Worm (Caenorhabditis elegans) whole organism, L1 larva: Measurements from ENCODE around the gene asna-1.
A peak's percentile ranks its signal among the peaks of the same experiment; 100 is the strongest.

ENCODE experiments used
- C34B4.2 ChIP-seq: sonication (generic microtip); optimal IDR thresholded peaks from 2 replicates; lab custom pipeline; 2017; ENCODE audit warnings: mild to moderate bottlenecking, missing genetic modification characterization, missing compliant biosample characterization
- Y116A8C.19 ChIP-seq: sonication (generic microtip); optimal IDR thresholded peaks from 2 replicates; lab custom pipeline; 2016; ENCODE audit warnings: missing compliant biosample characterization, missing genetic modification characterization, borderline replicate concordance
- ama-1 ChIP-seq: fragments of 150-350 bp; optimal IDR thresholded peaks from 2 replicates; lab custom pipeline; 2014
- blmp-1 ChIP-seq: fragments of 150-350 bp; optimal IDR thresholded peaks from 2 replicates; lab custom pipeline; 2014; ENCODE audit warnings: missing biosample characterization, missing genetic modification characterization
- ceh-63 ChIP-seq: fragments of 200-800 bp; sonication (Bioruptor generic); optimal IDR thresholded peaks from 2 replicates; lab custom pipeline; 2018; ENCODE audit warnings: mild to moderate bottlenecking, missing genetic modification characterization, missing compliant biosample characterization
- ceh-8 ChIP-seq: fragments of 200-800 bp; sonication (Bioruptor generic); optimal IDR thresholded peaks from 2 replicates; lab custom pipeline; 2018; ENCODE audit warnings: mild to moderate bottlenecking, missing genetic modification characterization, moderate library complexity, missing compliant biosample characterization
- ceh-82 ChIP-seq, 3 experiments: fragments of 150-350 bp in 1 of 3; sonication (generic microtip) in 2 of 3; optimal IDR thresholded peaks; 2 replicates each; lab custom pipeline; 2014 to 2017; ENCODE audit warnings: missing biosample characterization in 3 of 3, missing genetic modification characterization in 3 of 3
- ces-1 ChIP-seq: fragments of 150-350 bp; optimal IDR thresholded peaks from 2 replicates; lab custom pipeline; 2014; ENCODE audit warnings: missing biosample characterization, missing genetic modification reagents, missing genetic modification characterization
- dpl-1 ChIP-seq, 3 experiments: fragments of 150-350 bp in 2 of 3; sonication (generic microtip) in 1 of 3; optimal IDR thresholded peaks; 2 replicates each; lab custom pipeline; 2014 to 2017; ENCODE audit warnings: missing biosample characterization in 3 of 3, missing genetic modification characterization in 3 of 3, missing genetic modification reagents in 3 of 3
- dsc-1 ChIP-seq: sonication (generic microtip); optimal IDR thresholded peaks from 2 replicates; lab custom pipeline; 2016; ENCODE audit warnings: mild to moderate bottlenecking, missing genetic modification characterization, missing compliant biosample characterization
- efl-1 ChIP-seq, 4 experiments: fragments of 150-350 bp; optimal IDR thresholded peaks in 3 of 4; peaks in 1 of 4; 1 replicate in 1 of 4; 2 replicates in 3 of 4; lab custom pipeline; 2014; ENCODE audit warnings: missing biosample characterization in 2 of 4, missing genetic modification characterization in 2 of 4, missing genetic modification reagents in 2 of 4
- egl-27 ChIP-seq, 2 experiments: fragments of 150-350 bp in 1 of 2; sonication (generic microtip); optimal IDR thresholded peaks; 3 replicates each; lab custom pipeline; 2017 to 2018; ENCODE audit warnings: missing biosample characterization in 2 of 2, missing genetic modification characterization in 2 of 2, missing genetic modification reagents in 2 of 2
- elt-3 ChIP-seq, 6 experiments: fragments of 150-350 bp in 1 of 6; sonication (generic microtip); optimal IDR thresholded peaks; 2 replicates each; lab custom pipeline; 2017 to 2018; ENCODE audit warnings: missing biosample characterization in 6 of 6, missing genetic modification characterization in 6 of 6, inconsistent platforms in 1 of 6
- ets-5 ChIP-seq: fragments of 200-800 bp; sonication (Bioruptor generic); IDR thresholded peaks from 2 replicates; pipeline ENCODE4 v1.3.6; 2022; ENCODE audit warnings: missing genetic modification characterization, missing compliant biosample characterization
- fkh-4 ChIP-seq: sonication (generic microtip); optimal IDR thresholded peaks from 2 replicates; lab custom pipeline; 2016; ENCODE audit warnings: missing compliant biosample characterization, missing genetic modification characterization, borderline replicate concordance
- fkh-8 ChIP-seq: sonication (generic microtip); optimal IDR thresholded peaks from 2 replicates; lab custom pipeline; 2016; ENCODE audit warnings: mild to moderate bottlenecking, missing genetic modification characterization, missing compliant biosample characterization
- grh-1 ChIP-seq: fragments of 200-800 bp; sonication (Bioruptor generic); IDR thresholded peaks from 2 replicates; pipeline ENCODE4 v1.3.6; 2022; ENCODE audit warnings: missing genetic modification reagents, missing genetic modification characterization, missing compliant biosample characterization
- hlh-17 ChIP-seq: fragments of 200-800 bp; sonication (Bioruptor generic); optimal IDR thresholded peaks from 2 replicates; lab custom pipeline; 2018; ENCODE audit warnings: missing genetic modification characterization, mild to moderate bottlenecking, missing compliant biosample characterization, moderate library complexity, borderline replicate concordance
- hlh-4 ChIP-seq: sonication (generic microtip); optimal IDR thresholded peaks from 2 replicates; lab custom pipeline; 2016; ENCODE audit warnings: mild to moderate bottlenecking, missing genetic modification characterization, missing compliant biosample characterization
- isw-1 ChIP-seq: fragments of 200-800 bp; sonication (Bioruptor generic); IDR thresholded peaks from 2 replicates; pipeline ENCODE4 v1.3.6; 2022; ENCODE audit warnings: missing genetic modification characterization, missing compliant biosample characterization
- lin-13 ChIP-seq: fragments of 150-350 bp; optimal IDR thresholded peaks from 2 replicates; lab custom pipeline; 2014; ENCODE audit warnings: missing biosample characterization, missing genetic modification reagents, missing genetic modification characterization
- lin-14 ChIP-seq: fragments of 200-800 bp; sonication (Bioruptor generic); optimal IDR thresholded peaks from 2 replicates; lab custom pipeline; 2018; ENCODE audit warnings: mild to moderate bottlenecking, missing genetic modification characterization, moderate library complexity, missing compliant biosample characterization
- lin-15B ChIP-seq: fragments of 150-350 bp; sonication (generic microtip); optimal IDR thresholded peaks from 3 replicates; lab custom pipeline; 2014; ENCODE audit warnings: missing biosample characterization, missing genetic modification characterization
- lin-35 ChIP-seq, 2 experiments: fragments of 150-350 bp; optimal IDR thresholded peaks; 2 replicates each; lab custom pipeline; 2014; ENCODE audit warnings: missing biosample characterization in 2 of 2, missing genetic modification characterization in 2 of 2, missing genetic modification reagents in 2 of 2
- lin-39 ChIP-seq: fragments of 150-350 bp; optimal IDR thresholded peaks from 2 replicates; lab custom pipeline; 2014; ENCODE audit warnings: missing biosample characterization, missing genetic modification reagents, missing genetic modification characterization
- lsy-2 ChIP-seq, 2 experiments: fragments of 150-350 bp; optimal IDR thresholded peaks; 2 replicates each; lab custom pipeline; 2014; ENCODE audit warnings: missing biosample characterization in 2 of 2, missing genetic modification characterization in 2 of 2
- mdl-1 ChIP-seq, 2 experiments: fragments of 150-350 bp; optimal IDR thresholded peaks; 2 replicates each; lab custom pipeline; 2014 to 2017; ENCODE audit warnings: missing biosample characterization in 2 of 2, missing genetic modification characterization in 2 of 2, inconsistent platforms in 1 of 2
- mep-1 ChIP-seq: fragments of 150-350 bp; optimal IDR thresholded peaks from 2 replicates; lab custom pipeline; 2014; ENCODE audit warnings: missing biosample characterization, missing genetic modification characterization
- nhr-11 ChIP-seq: fragments of 150-350 bp; optimal IDR thresholded peaks from 2 replicates; lab custom pipeline; 2014; ENCODE audit warnings: missing biosample characterization, missing genetic modification characterization
- nhr-19 ChIP-seq: fragments of 200-800 bp; sonication (Bioruptor generic); conservative IDR thresholded peaks from 2 replicates; pipeline ENCODE4 v1.3.6; 2022; ENCODE audit warnings: missing genetic modification characterization, missing compliant biosample characterization
- nhr-20 ChIP-seq: sonication (generic microtip); optimal IDR thresholded peaks from 2 replicates; lab custom pipeline; 2016; ENCODE audit warnings: mild to moderate bottlenecking, missing genetic modification characterization, missing compliant biosample characterization
- nhr-28 ChIP-seq: fragments of 150-350 bp; optimal IDR thresholded peaks from 2 replicates; lab custom pipeline; 2014; ENCODE audit warnings: missing biosample characterization, missing genetic modification characterization
- nhr-47 ChIP-seq: sonication (generic microtip); optimal IDR thresholded peaks from 2 replicates; lab custom pipeline; 2016; ENCODE audit warnings: mild to moderate bottlenecking, missing genetic modification characterization, moderate library complexity, missing compliant biosample characterization
- nhr-71 ChIP-seq: sonication (generic microtip); optimal IDR thresholded peaks from 2 replicates; lab custom pipeline; 2016; ENCODE audit warnings: mild to moderate bottlenecking, missing genetic modification characterization, moderate library complexity, missing compliant biosample characterization
- nhr-76 ChIP-seq: sonication (generic microtip); optimal IDR thresholded peaks from 2 replicates; lab custom pipeline; 2017; ENCODE audit warnings: missing biosample characterization, missing genetic modification characterization
- nhr-77 ChIP-seq: fragments of 150-350 bp; optimal IDR thresholded peaks from 2 replicates; lab custom pipeline; 2014; ENCODE audit warnings: missing biosample characterization, missing genetic modification characterization
- nhr-84 ChIP-seq: sonication (generic microtip); optimal IDR thresholded peaks from 2 replicates; lab custom pipeline; 2017; ENCODE audit warnings: missing biosample characterization, missing genetic modification characterization
- nhr-85 ChIP-seq: sonication (generic microtip); peaks from one replicate; lab custom pipeline; 2016; ENCODE audit warnings: missing genetic modification characterization, inconsistent platforms, missing compliant biosample characterization
- nhr-90 ChIP-seq: sonication (generic microtip); optimal IDR thresholded peaks from 2 replicates; lab custom pipeline; 2016; ENCODE audit warnings: mild to moderate bottlenecking, missing genetic modification characterization, missing compliant biosample characterization; ENCODE audit not compliant: poor library complexity
- pag-3 ChIP-seq: sonication (generic microtip); optimal IDR thresholded peaks from 2 replicates; lab custom pipeline; 2017; ENCODE audit warnings: missing genetic modification characterization, mild to moderate bottlenecking, missing compliant biosample characterization, antibody characterized with exemption, borderline replicate concordance; ENCODE audit not compliant: insufficient read depth
- snu-23 ChIP-seq: sonication (generic microtip); optimal IDR thresholded peaks from 2 replicates; lab custom pipeline; 2016; ENCODE audit warnings: missing genetic modification characterization, missing compliant biosample characterization
- sup-37 ChIP-seq: fragments of 200-800 bp; sonication (Bioruptor generic); optimal IDR thresholded peaks from 2 replicates; lab custom pipeline; 2018; ENCODE audit warnings: mild to moderate bottlenecking, missing genetic modification characterization, missing compliant biosample characterization
- tbx-2 ChIP-seq: sonication (generic microtip); optimal IDR thresholded peaks from 2 replicates; lab custom pipeline; 2016; ENCODE audit warnings: missing genetic modification characterization, missing compliant biosample characterization
- unc-62 ChIP-seq: fragments of 150-350 bp; optimal IDR thresholded peaks from 2 replicates; lab custom pipeline; 2014; ENCODE audit warnings: missing biosample characterization, missing genetic modification reagents, missing genetic modification characterization
- unc-86 ChIP-seq: sonication (generic microtip); optimal IDR thresholded peaks from 2 replicates; lab custom pipeline; 2016; ENCODE audit warnings: missing genetic modification characterization, missing compliant biosample characterization
- unc-98 ChIP-seq: fragments of 200-800 bp; sonication (Bioruptor generic); IDR thresholded peaks from 2 replicates; pipeline ENCODE4 v1.3.6; 2022; ENCODE audit warnings: missing genetic modification characterization, missing compliant biosample characterization
- vab-15 ChIP-seq: sonication (generic microtip); optimal IDR thresholded peaks from 2 replicates; lab custom pipeline; 2017; ENCODE audit warnings: missing genotype, mild to moderate bottlenecking, missing genetic modification characterization, missing compliant biosample characterization
- zag-1 ChIP-seq: fragments of 150-350 bp; optimal IDR thresholded peaks from 2 replicates; lab custom pipeline; 2014; ENCODE audit warnings: missing biosample characterization, missing genetic modification characterization
- zip-4 ChIP-seq: fragments of 200-800 bp; sonication (Bioruptor generic); optimal IDR thresholded peaks from 2 replicates; lab custom pipeline; 2018; ENCODE audit warnings: mild to moderate bottlenecking, missing genetic modification characterization, moderate library complexity, missing compliant biosample characterization
- ztf-11 ChIP-seq, 2 experiments: sonication (generic microtip); optimal IDR thresholded peaks; 2 replicates each; lab custom pipeline; 2016 to 2017; ENCODE audit warnings: missing genetic modification characterization in 2 of 2, missing biosample characterization in 1 of 2, missing compliant biosample characterization in 1 of 2

Gene asna-1

DNA sequence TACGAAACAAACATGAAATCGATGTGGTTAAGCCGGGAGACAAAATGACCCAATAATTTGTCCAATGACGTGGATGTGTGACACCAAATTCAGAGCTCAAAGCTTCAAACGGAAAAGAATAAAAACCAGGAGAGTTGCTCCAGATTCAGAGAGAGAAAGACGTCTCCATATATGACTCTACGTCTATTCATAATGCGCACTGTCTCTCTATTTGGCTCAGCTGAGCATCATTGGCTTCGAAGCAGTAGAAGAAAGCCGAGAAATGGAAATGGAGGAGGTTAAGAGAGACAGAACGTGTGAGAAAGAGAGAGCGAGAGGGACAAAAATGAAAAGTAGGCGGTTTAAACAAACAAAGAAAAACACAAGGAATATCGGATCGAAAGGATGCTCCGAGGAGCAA, 8.6 kb upstream of the asna-1 start (continued):
- TF ChIP-seq snu-23 (no peak), isw-1 (GFP tag; lab: Robert Waterston, UW) (no peak), elt-3 (tag; optimal IDR thresholded peaks at IDR 0.05; lab: Kevin White, UChicago) (no peak), sup-37 (GFP tag; lab: Kevin White, UChicago) (no peak), ztf-11 (tag; optimal IDR thresholded peaks at IDR 0.05; lab: Kevin White, UChicago) (no peak), zip-4 (GFP tag; lab: Kevin White, UChicago) (no peak), efl-1 (optimal IDR thresholded peaks at IDR 0.05; lab: Kevin White, UChicago) (peak; percentile 1 to 26), efl-1 (GFP tag; optimal IDR thresholded peaks at IDR 0.05 in 1 of 2; lab: Kevin White, UChicago) (no peak), tbx-2 (no peak), unc-62 (no peak), nhr-71 (tag; lab: Kevin White, UChicago) (peak; percentile 16), Y116A8C.19 (tag; lab: Kevin White, UChicago) (no peak), nhr-11 (tag; lab: Kevin White, UChicago) (no peak), nhr-77 (tag; lab: Kevin White, UChicago) (no peak), fkh-4 (tag; lab: Kevin White, UChicago) (no peak), ceh-8 (GFP tag; lab: Kevin White, UChicago) (no peak), nhr-19 (GFP tag; lab: Robert Waterston, UW) (no peak), dsc-1 (tag; lab: Kevin White, UChicago) (peak; percentile 40), lin-15B (tag; lab: Kevin White, UChicago) (no peak), nhr-76 (tag; lab: Kevin White, UChicago) (no peak), lin-39 (no peak), hlh-17 (no peak), mep-1 (tag; lab: Kevin White, UChicago) (peak; percentile 22), ceh-82 (tag; optimal IDR thresholded peaks at IDR 0.05; lab: Kevin White, UChicago) (peak in 1 of 3 experiments; percentile 5), lin-14 (GFP tag; lab: Kevin White, UChicago) (peak; percentile 71), egl-27 (tag; optimal IDR thresholded peaks at IDR 0.05; lab: Kevin White, UChicago) (no peak), nhr-85 (tag; lab: Kevin White, UChicago) (no peak), nhr-84 (tag; lab: Kevin White, UChicago) (no peak), ama-1 (lab: Kevin White, UChicago) (no peak), nhr-28 (tag; lab: Kevin White, UChicago) (no peak), nhr-20 (no peak), unc-98 (GFP tag; lab: Robert Waterston, UW) (no peak), blmp-1 (tag; lab: Kevin White, UChicago) (no peak), lsy-2 (tag; optimal IDR thresholded peaks at IDR 0.05; lab: Kevin White, UChicago) (peak in 1 of 2 experiments; percentile 42), hlh-4 (no peak)
- TF ChIP-seq, all 84 proteins: peak for 14

DNA sequence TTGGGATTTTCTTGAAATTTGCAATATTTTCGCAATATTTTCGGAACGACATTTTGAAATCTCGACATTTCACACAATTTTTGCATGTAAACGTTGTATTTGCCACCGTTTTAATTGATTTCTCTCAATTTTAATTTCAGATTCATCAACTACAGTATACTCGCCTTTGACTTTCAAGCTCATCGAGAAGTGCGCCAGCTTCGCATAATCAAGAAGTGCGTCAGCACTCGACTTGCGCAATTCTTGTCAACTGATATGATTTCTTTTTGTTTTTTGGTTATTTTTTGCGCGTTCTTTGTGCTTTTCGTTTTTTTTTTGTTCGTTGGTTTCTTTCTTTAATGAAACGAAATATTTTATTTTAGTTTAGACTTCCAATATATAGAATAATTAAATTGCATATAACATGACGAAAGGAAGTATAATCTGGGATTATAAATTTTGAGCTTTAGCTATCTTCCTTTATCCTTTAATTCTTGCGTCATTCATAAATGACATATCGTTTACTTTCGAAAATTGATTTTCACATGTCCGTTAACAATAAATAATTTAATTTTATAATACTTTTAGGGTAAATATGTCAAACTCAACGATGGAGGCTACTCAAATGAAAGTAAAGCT, 7.6 kb upstream of the asna-1 start, which contains the start of gene famh-136:
famh-136 (plus strand) TSS at position 568 of the 618 bp plus-strand sequence.
- no peak for TF ChIP-seq ces-1
- TF ChIP-seq nhr-85 (tag; lab: Kevin White, UChicago), result peak; percentile 89
- peak; percentile 39 for TF ChIP-seq pag-3 (tag; lab: Kevin White, UChicago)
- no peak for TF ChIP-seq egl-27 (tag; optimal IDR thresholded peaks at IDR 0.05; lab: Kevin White, UChicago)
- TF ChIP-seq grh-1 (GFP tag; lab: Robert Waterston, UW), result no peak; the same call in 1 of the 2 replicates
- TF ChIP-seq dpl-1 (GFP tag; optimal IDR thresholded peaks at IDR 0.05; lab: Kevin White, UChicago), result peak; percentile 76 to 88 (median 84)
- peak; percentile 81 to 92 for TF ChIP-seq lin-35 (GFP tag; optimal IDR thresholded peaks at IDR 0.05; lab: Kevin White, UChicago)
- peak in 1 of 2 experiments; percentile 79 for TF ChIP-seq mdl-1 (tag; optimal IDR thresholded peaks at IDR 0.05; lab: Kevin White, UChicago)
- TF ChIP-seq ceh-63 (GFP tag; lab: Kevin White, UChicago), result no peak
- TF ChIP-seq lin-15B (tag; lab: Kevin White, UChicago), result peak; percentile 75
- peak; percentile 64 for TF ChIP-seq unc-86 (tag; lab: Kevin White, UChicago)
- no peak for TF ChIP-seq ets-5 (GFP tag; lab: Robert Waterston, UW)
- TF ChIP-seq mep-1 (tag; lab: Kevin White, UChicago), result peak; percentile 97
- TF ChIP-seq lin-13, result peak; percentile 68
- TF ChIP-seq fkh-8 (tag; lab: Kevin White, UChicago), result peak; percentile 83
- peak; percentile 90 for TF ChIP-seq nhr-90
- no peak for TF ChIP-seq C34B4.2 (tag; lab: Kevin White, UChicago)
- TF ChIP-seq zag-1, result no peak
- peak; percentile 88 for TF ChIP-seq tbx-2
- TF ChIP-seq nhr-47 (tag; lab: Kevin White, UChicago), result peak; percentile 90
- no peak for TF ChIP-seq vab-15
- TF ChIP-seq unc-98 (GFP tag; lab: Robert Waterston, UW), result no peak
